Worm (Caenorhabditis elegans) whole organism, young adult: ENCODE measurements around the gene str-175.

ENCODE experiments used
- B0019.2 ChIP-seq: fragments of 200-800 bp; sonication (Bioruptor generic); conservative IDR thresholded peaks from 2 replicates; pipeline ENCODE4 v1.3.6; 2022; ENCODE audit warnings: missing genetic modification reagents, missing genetic modification characterization, missing compliant biosample characterization
- B0261.1 ChIP-seq: sonication (generic microtip); optimal IDR thresholded peaks from 2 replicates; lab custom pipeline; 2016; ENCODE audit warnings: mild to moderate bottlenecking, missing genetic modification characterization, moderate library complexity, missing compliant biosample characterization
- B0336.3 ChIP-seq: fragments of 200-800 bp; sonication (Bioruptor generic); IDR thresholded peaks from 2 replicates; pipeline ENCODE4 v1.3.6; 2022; ENCODE audit warnings: missing genetic modification characterization, missing compliant biosample characterization
- C06A6.2 ChIP-seq: fragments of 200-800 bp; sonication (Bioruptor generic); conservative IDR thresholded peaks from 2 replicates; pipeline ENCODE4 v1.3.6; 2022; ENCODE audit warnings: missing genetic modification characterization, missing compliant biosample characterization
- C17E4.6 ChIP-seq: fragments of 200-800 bp; sonication (Bioruptor generic); IDR thresholded peaks from 2 replicates; pipeline ENCODE4 v1.3.6; 2022; ENCODE audit warnings: missing genetic modification reagents, missing genetic modification characterization, missing compliant biosample characterization
- F22D6.2 ChIP-seq: sonication (generic microtip); optimal IDR thresholded peaks from 2 replicates; lab custom pipeline; 2016; ENCODE audit warnings: mild to moderate bottlenecking, missing genetic modification characterization, missing compliant biosample characterization
- F37B4.10 ChIP-seq: fragments of 200-800 bp; sonication (Bioruptor generic); IDR thresholded peaks from 2 replicates; pipeline ENCODE4 v1.3.6; 2022; ENCODE audit warnings: missing genetic modification characterization, missing compliant biosample characterization
- F49E8.2 ChIP-seq: sonication (generic microtip); optimal IDR thresholded peaks from 3 replicates; lab custom pipeline; 2017; ENCODE audit warnings: missing genetic modification characterization, mild to moderate bottlenecking, missing compliant biosample characterization, antibody characterized with exemption, moderate library complexity; ENCODE audit not compliant: insufficient read depth
- T26A5.8 ChIP-seq: sonication (generic microtip); optimal IDR thresholded peaks from 2 replicates; lab custom pipeline; 2016; ENCODE audit warnings: missing genetic modification characterization, missing compliant biosample characterization
- Y56A3A.18 ChIP-seq: fragments of 200-800 bp; sonication (Bioruptor generic); IDR thresholded peaks from 2 replicates; pipeline ENCODE4 v1.3.6; 2022; ENCODE audit warnings: missing genetic modification reagents, missing genetic modification characterization, missing compliant biosample characterization
- Y67H2A.10 ChIP-seq: fragments of 200-800 bp; sonication (Bioruptor generic); conservative IDR thresholded peaks from 2 replicates; pipeline ENCODE4 v1.3.6; 2022; ENCODE audit warnings: missing genetic modification reagents, missing genetic modification characterization, missing compliant biosample characterization
- Y79H2A.3 ChIP-seq: fragments of 200-800 bp; sonication (Bioruptor generic); conservative IDR thresholded peaks from 2 replicates; pipeline ENCODE4 v1.3.6; 2022; ENCODE audit warnings: missing genetic modification reagents, missing genetic modification characterization, missing compliant biosample characterization
- Y95B8A.8 ChIP-seq: fragments of 200-800 bp; sonication (Bioruptor generic); IDR thresholded peaks from 2 replicates; pipeline ENCODE4 v1.3.6; 2022; ENCODE audit warnings: missing genetic modification reagents, missing genetic modification characterization, missing compliant biosample characterization
- akir-1 ChIP-seq: fragments of 200-800 bp; sonication (Bioruptor generic); optimal IDR thresholded peaks from 2 replicates; lab custom pipeline; 2018; ENCODE audit warnings: mild to moderate bottlenecking, missing genetic modification characterization, moderate library complexity, missing compliant biosample characterization
- atf-7 ChIP-seq: sonication (generic microtip); optimal IDR thresholded peaks from 2 replicates; lab custom pipeline; 2017; ENCODE audit warnings: mild to moderate bottlenecking, missing genetic modification characterization, missing compliant biosample characterization
- attf-3 ChIP-seq: fragments of 200-800 bp; sonication (Bioruptor generic); conservative IDR thresholded peaks from 2 replicates; pipeline ENCODE4 v1.3.6; 2022; ENCODE audit warnings: missing genetic modification reagents, missing genetic modification characterization, missing compliant biosample characterization
- attf-6 ChIP-seq: fragments of 200-800 bp; sonication (Bioruptor generic); IDR thresholded peaks from 2 replicates; pipeline ENCODE4 v1.3.6; 2022; ENCODE audit warnings: missing genetic modification reagents, missing genetic modification characterization, missing compliant biosample characterization
- ccch-3 ChIP-seq: fragments of 200-800 bp; sonication (Bioruptor generic); optimal IDR thresholded peaks from 2 replicates; lab custom pipeline; 2018; ENCODE audit warnings: mild to moderate bottlenecking, missing genetic modification characterization, missing compliant biosample characterization
- cebp-1 ChIP-seq, 2 experiments: fragments of 200-800 bp in 1 of 2; sonication (Bioruptor generic) in 1 of 2; sonication (generic microtip) in 1 of 2; IDR thresholded peaks in 1 of 2; optimal IDR thresholded peaks in 1 of 2; 2 replicates each; pipeline versions ENCODE4 v1.3.6 to Lab custom; 2017 to 2022; ENCODE audit warnings: missing compliant biosample characterization in 2 of 2, missing genetic modification characterization in 2 of 2, mild to moderate bottlenecking in 1 of 2, missing genetic modification reagents in 1 of 2, moderate library complexity in 1 of 2
- cebp-2 ChIP-seq: fragments of 200-800 bp; sonication (Bioruptor generic); IDR thresholded peaks from 2 replicates; pipeline ENCODE4 v1.3.6; 2022; ENCODE audit warnings: missing genetic modification characterization, missing compliant biosample characterization
- ceh-100 ChIP-seq: fragments of 200-800 bp; sonication (Bioruptor generic); IDR thresholded peaks from 2 replicates; pipeline ENCODE4 v1.3.6; 2022; ENCODE audit warnings: missing genetic modification reagents, missing genetic modification characterization, missing compliant biosample characterization
- ceh-27 ChIP-seq: fragments of 200-800 bp; sonication (Bioruptor generic); optimal IDR thresholded peaks from 2 replicates; lab custom pipeline; 2018; ENCODE audit warnings: mild to moderate bottlenecking, missing genetic modification characterization, moderate library complexity, missing compliant biosample characterization
- ceh-79 ChIP-seq: sonication (generic microtip); optimal IDR thresholded peaks from 2 replicates; lab custom pipeline; 2017; ENCODE audit warnings: mild to moderate bottlenecking, missing genetic modification characterization, missing compliant biosample characterization
- ceh-91 ChIP-seq: fragments of 200-800 bp; sonication (Bioruptor generic); IDR thresholded peaks from 2 replicates; pipeline ENCODE4 v1.3.6; 2022; ENCODE audit warnings: missing genetic modification reagents, missing genetic modification characterization, missing compliant biosample characterization
- dox-1 ChIP-seq: fragments of 200-800 bp; sonication (Bioruptor generic); IDR thresholded peaks from 2 replicates; pipeline ENCODE4 v1.3.6; 2022; ENCODE audit warnings: missing genetic modification reagents, missing genetic modification characterization, missing compliant biosample characterization
- dpff-1 ChIP-seq: sonication (generic microtip); optimal IDR thresholded peaks from 2 replicates; lab custom pipeline; 2017; ENCODE audit warnings: mild to moderate bottlenecking, missing genetic modification characterization, missing compliant biosample characterization
- efl-1 ChIP-seq: fragments of 150-350 bp; optimal IDR thresholded peaks from 2 replicates; lab custom pipeline; 2014; ENCODE audit warnings: missing biosample characterization, missing genetic modification reagents, missing genetic modification characterization
- egl-18 ChIP-seq: fragments of 200-800 bp; sonication (Bioruptor generic); IDR thresholded peaks from 2 replicates; pipeline ENCODE4 v1.3.6; 2022; ENCODE audit warnings: missing genetic modification reagents, missing genetic modification characterization, missing compliant biosample characterization
- egl-44 ChIP-seq: fragments of 200-800 bp; sonication (Bioruptor generic); IDR thresholded peaks from 2 replicates; pipeline ENCODE4 v1.3.6; 2022; ENCODE audit warnings: missing genetic modification reagents, missing genetic modification characterization, missing compliant biosample characterization
- ekl-4 ChIP-seq: fragments of 200-800 bp; sonication (Bioruptor generic); IDR thresholded peaks from 2 replicates; pipeline ENCODE4 v1.3.6; 2022; ENCODE audit warnings: missing genetic modification reagents, missing genetic modification characterization, missing compliant biosample characterization
- gei-17 ChIP-seq: fragments of 200-800 bp; sonication (Bioruptor generic); optimal IDR thresholded peaks from 2 replicates; lab custom pipeline; 2018; ENCODE audit warnings: mild to moderate bottlenecking, missing genetic modification characterization, missing compliant biosample characterization
- him-1 ChIP-seq: sonication (generic microtip); optimal IDR thresholded peaks from 2 replicates; lab custom pipeline; 2016; ENCODE audit warnings: missing genotype, missing genetic modification reagents, missing genetic modification characterization, missing compliant biosample characterization
- hlh-26 ChIP-seq: fragments of 200-800 bp; sonication (Bioruptor generic); conservative IDR thresholded peaks from 2 replicates; pipeline ENCODE4 v1.3.6; 2022; ENCODE audit warnings: missing genetic modification reagents, missing genetic modification characterization, missing compliant biosample characterization
- lag-1 ChIP-seq: fragments of 200-800 bp; sonication (Bioruptor generic); IDR thresholded peaks from 2 replicates; pipeline ENCODE4 v1.3.6; 2022; ENCODE audit warnings: missing genetic modification reagents, missing genetic modification characterization, missing compliant biosample characterization
- let-607 ChIP-seq, 2 experiments: fragments of 200-800 bp in 1 of 2; sonication (Bioruptor generic) in 1 of 2; sonication (generic microtip) in 1 of 2; optimal IDR thresholded peaks; 2 replicates each; lab custom pipeline; 2016 to 2018; ENCODE audit warnings: mild to moderate bottlenecking in 2 of 2, missing compliant biosample characterization in 2 of 2, missing genetic modification characterization in 2 of 2, moderate library complexity in 2 of 2, missing genotype in 1 of 2
- lin-35 ChIP-seq, 3 experiments: fragments of 150-350 bp in 2 of 3; sonication (generic microtip) in 1 of 3; optimal IDR thresholded peaks; 2 replicates each; lab custom pipeline; 2014 to 2018; ENCODE audit warnings: missing biosample characterization in 3 of 3, missing genetic modification characterization in 3 of 3, missing genetic modification reagents in 3 of 3
- lsy-27 ChIP-seq: sonication (generic microtip); optimal IDR thresholded peaks from 2 replicates; lab custom pipeline; 2017; ENCODE audit warnings: missing genetic modification characterization, mild to moderate bottlenecking, missing compliant biosample characterization, antibody characterized with exemption, missing genotype, borderline replicate concordance; ENCODE audit not compliant: insufficient read depth
- madf-3 ChIP-seq: fragments of 200-800 bp; sonication (Bioruptor generic); IDR thresholded peaks from 2 replicates; pipeline ENCODE4 v1.3.6; 2022; ENCODE audit warnings: missing genetic modification reagents, missing genetic modification characterization, missing compliant biosample characterization
- madf-8 ChIP-seq: fragments of 200-800 bp; sonication (Bioruptor generic); conservative IDR thresholded peaks from 2 replicates; pipeline ENCODE4 v1.3.6; 2022; ENCODE audit warnings: missing genetic modification reagents, missing genetic modification characterization, missing compliant biosample characterization
- nhr-120 ChIP-seq: fragments of 200-800 bp; sonication (Bioruptor generic); IDR thresholded peaks from 2 replicates; pipeline ENCODE4 v1.3.6; 2022; ENCODE audit warnings: missing genetic modification characterization, missing compliant biosample characterization
- nhr-179 ChIP-seq: sonication (generic microtip); optimal IDR thresholded peaks from 2 replicates; lab custom pipeline; 2016; ENCODE audit warnings: mild to moderate bottlenecking, missing genetic modification characterization, missing compliant biosample characterization
- nhr-80 ChIP-seq: sonication (generic microtip); optimal IDR thresholded peaks from 2 replicates; lab custom pipeline; 2016; ENCODE audit warnings: missing genetic modification characterization, missing compliant biosample characterization
- rpc-1 ChIP-seq, 2 experiments: fragments of 150-350 bp in 1 of 2; sonication (generic microtip) in 1 of 2; optimal IDR thresholded peaks; 2 replicates each; lab custom pipeline; 2014 to 2018; ENCODE audit warnings: missing biosample characterization in 1 of 2, missing genetic modification characterization in 1 of 2, missing genetic modification reagents in 1 of 2, missing genotype in 1 of 2
- sptf-2 ChIP-seq: fragments of 200-800 bp; sonication (Bioruptor generic); optimal IDR thresholded peaks from 2 replicates; lab custom pipeline; 2018; ENCODE audit warnings: mild to moderate bottlenecking, missing genetic modification characterization, missing compliant biosample characterization
- tbp1 ChIP-seq: fragments of 200-800 bp; sonication (Bioruptor generic); optimal IDR thresholded peaks from 2 replicates; lab custom pipeline; 2018; ENCODE audit warnings: mild to moderate bottlenecking, missing genetic modification characterization, missing compliant biosample characterization
- unc-62 ChIP-seq: fragments of 150-350 bp; optimal IDR thresholded peaks from 2 replicates; lab custom pipeline; 2014; ENCODE audit warnings: missing biosample characterization, missing genetic modification reagents, missing genetic modification characterization
- ztf-25 ChIP-seq: fragments of 200-800 bp; sonication (Bioruptor generic); IDR thresholded peaks from 2 replicates; pipeline ENCODE4 v1.3.6; 2022; ENCODE audit warnings: missing genetic modification reagents, missing genetic modification characterization, missing compliant biosample characterization
- ztf-6 ChIP-seq: fragments of 200-800 bp; sonication (Bioruptor generic); IDR thresholded peaks from 2 replicates; pipeline ENCODE4 v1.3.6; 2022; ENCODE audit warnings: missing genetic modification reagents, missing genetic modification characterization, missing compliant biosample characterization

str-175 gene

ce11 chrIV:4880634-4881033, 10.2 kb upstream of the str-175 start:
- TF ChIP-seq ceh-79 (tag; lab: Kevin White, UChicago) (no peak), efl-1 (no peak), tbp1 (GFP tag; lab: Kevin White, UChicago) (peak; percentile 81), egl-18 (GFP tag; lab: Robert Waterston, UW) (no peak), nhr-80 (no peak), F22D6.2 (tag; lab: Kevin White, UChicago) (no peak), B0336.3 (no peak; the same call in 1 of the 2 replicates), akir-1 (GFP tag; lab: Kevin White, UChicago) (no peak), unc-62 (GFP tag; lab: Kevin White, UChicago) (no peak), T26A5.8 (tag; lab: Kevin White, UChicago) (peak; percentile 45), madf-8 (peak; percentile 46), dpff-1 (no peak), him-1 (tag; lab: Kevin White, UChicago) (peak; percentile 92), lag-1 (no peak), atf-7 (tag; lab: Kevin White, UChicago) (no peak), nhr-179 (tag; lab: Kevin White, UChicago) (no peak), cebp-1 (GFP tag; IDR thresholded peaks at IDR 0.05; lab: Robert Waterston, UW) (no peak), cebp-1 (tag; optimal IDR thresholded peaks at IDR 0.05; lab: Kevin White, UChicago) (no peak), Y95B8A.8 (0 out of 2 replicates have a peak, but pooled peaks have one; percentile 58), F37B4.10 (GFP tag; lab: Robert Waterston, UW) (no peak), dox-1 (GFP tag; lab: Robert Waterston, UW) (no peak), ztf-25 (GFP tag; lab: Robert Waterston, UW) (no peak), ccch-3 (GFP tag; lab: Kevin White, UChicago) (no peak), rpc-1 (optimal IDR thresholded peaks at IDR 0.05; lab: Kevin White, UChicago) (no peak), rpc-1 (tag; optimal IDR thresholded peaks at IDR 0.05; lab: Kevin White, UChicago) (peak; percentile 25), cebp-2 (no peak), ceh-27 (GFP tag; lab: Kevin White, UChicago) (no peak), egl-44 (GFP tag; lab: Robert Waterston, UW) (0 out of 2 replicates have a peak, but pooled peaks have one; percentile 12), gei-17 (GFP tag; lab: Kevin White, UChicago) (no peak), B0261.1 (tag; lab: Kevin White, UChicago) (peak; percentile 24), Y79H2A.3 (no peak), hlh-26 (GFP tag; lab: Robert Waterston, UW) (no peak), Y56A3A.18 (GFP tag; lab: Robert Waterston, UW) (peak; percentile 79; the same call in 1 of the 2 replicates), attf-3 (no peak; the same call in 1 of the 2 replicates), C17E4.6 (GFP tag; lab: Robert Waterston, UW) (peak; percentile 42; the same call in 1 of the 2 replicates), Y67H2A.10 (no peak), B0019.2 (no peak), ztf-6 (no peak), lin-35 (GFP tag; optimal IDR thresholded peaks at IDR 0.05; lab: Kevin White, UChicago) (no peak), attf-6 (GFP tag; lab: Robert Waterston, UW) (peak; percentile 96), nhr-120 (no peak), sptf-2 (GFP tag; lab: Kevin White, UChicago) (no peak), C06A6.2 (GFP tag; lab: Robert Waterston, UW) (no peak), ceh-100 (GFP tag; lab: Robert Waterston, UW) (peak; percentile 55), madf-3 (GFP tag; lab: Robert Waterston, UW) (no peak), ekl-4 (peak; percentile 87), let-607 (tag; optimal IDR thresholded peaks at IDR 0.05; lab: Kevin White, UChicago) (no peak), ceh-91 (0 out of 2 replicates have a peak, but pooled peaks have one; percentile 16), lsy-27 (tag; lab: Kevin White, UChicago) (peak; percentile 77), F49E8.2 (tag; lab: Kevin White, UChicago) (peak; percentile 95)
